Worm (Caenorhabditis elegans) whole organism, young adult: Measurements from ENCODE around the gene W03C9.6.

Experiments
- ekl-4 ChIP-seq: fragments of 200-800 bp; sonication (Bioruptor generic); IDR thresholded peaks from 2 replicates; pipeline ENCODE4 v1.3.6; 2022; ENCODE audit warnings: missing genetic modification reagents, missing genetic modification characterization, missing compliant biosample characterization
- ztf-22 ChIP-seq: fragments of 200-800 bp; sonication (Bioruptor generic); optimal IDR thresholded peaks from 2 replicates; lab custom pipeline; 2018; ENCODE audit warnings: mild to moderate bottlenecking, missing genetic modification characterization, moderate library complexity, missing compliant biosample characterization

DNA sequence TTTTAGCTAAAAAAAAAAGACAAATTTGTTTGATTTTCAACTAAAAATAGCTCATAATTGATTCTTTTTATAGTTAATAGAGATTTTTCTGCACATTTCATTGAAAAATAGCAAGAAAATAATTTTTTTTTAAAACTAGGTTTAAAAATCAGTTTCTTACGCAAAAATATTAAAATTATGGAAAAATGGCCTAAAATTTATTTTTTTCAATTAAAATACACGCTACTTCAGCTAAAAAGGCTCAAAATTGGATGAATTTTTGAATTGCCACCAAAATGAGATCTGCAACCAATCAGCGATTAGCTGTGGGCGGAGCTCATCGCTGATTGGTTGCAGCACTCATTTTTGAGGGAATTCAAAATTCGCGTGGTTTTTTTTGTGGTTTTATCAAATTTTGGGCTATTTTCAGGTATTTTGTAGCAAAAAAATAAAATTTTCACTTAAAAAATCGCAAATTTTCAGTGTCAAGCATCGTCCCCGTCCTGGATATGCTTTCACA lies 8.9 kb downstream of the W03C9.6 start:
- no peak for TF ChIP-seq ztf-22 (GFP tag; lab: Kevin White, UChicago)
- TF ChIP-seq ekl-4 (GFP tag; lab: Robert Waterston, UW) = no peak
